Fruit fly (Drosophila melanogaster) whole organism, embryonic: ENCODE results near the gene Snx21.

Source experiments
- Aef1 ChIP-seq: fragments of 200-800 bp; sonication (Bioruptor generic); IDR thresholded peaks from 3 replicates; pipeline ENCODE4 v1.3.6; 2022; ENCODE audit warnings: missing biosample characterization, missing genetic modification characterization
- Antp ChIP-seq: fragments of 200-800 bp; sonication (Bioruptor generic); optimal IDR thresholded peaks from 3 replicates; lab custom pipeline; 2016; ENCODE audit warnings: missing biosample characterization, missing genetic modification characterization
- Awh ChIP-seq: fragments of 200-800 bp; sonication (Bioruptor generic); IDR thresholded peaks from 2 replicates; pipeline ENCODE4, ENCODE4 v1.3.6; 2022; ENCODE audit warnings: missing biosample characterization, missing genetic modification characterization
- BtbVII ChIP-seq: fragments of 200-800 bp; sonication (Bioruptor generic); optimal IDR thresholded peaks from 3 replicates; lab custom pipeline; 2017; ENCODE audit warnings: missing biosample characterization, mild to moderate bottlenecking, missing genetic modification characterization
- Bteb2 ChIP-seq: fragments of 200-800 bp; sonication (Bioruptor generic); optimal IDR thresholded peaks from 2 replicates; lab custom pipeline; 2016; ENCODE audit warnings: missing biosample characterization, missing genetic modification characterization
- C15 ChIP-seq: fragments of 200-800 bp; sonication (Bioruptor generic); IDR thresholded peaks from 3 replicates; pipeline ENCODE4 v1.3.6; 2022; ENCODE audit warnings: missing biosample characterization, missing genetic modification characterization
- CG10654 ChIP-seq: fragments of 200-800 bp; sonication (Bioruptor generic); optimal IDR thresholded peaks from 2 replicates; lab custom pipeline; 2016; ENCODE audit warnings: missing biosample characterization, missing genetic modification characterization
- CG10959 ChIP-seq: fragments of 200-800 bp; sonication (Bioruptor generic); IDR thresholded peaks from 2 replicates; pipeline ENCODE4 v1.3.6; 2022; ENCODE audit warnings: missing biosample characterization, missing genetic modification characterization
- CG15269 ChIP-seq: fragments of 200-800 bp; sonication (Bioruptor generic); optimal IDR thresholded peaks from 2 replicates; lab custom pipeline; 2018; ENCODE audit warnings: missing biosample characterization, mild to moderate bottlenecking, missing genetic modification characterization, moderate library complexity
- CG17568 ChIP-seq: fragments of 200-800 bp; sonication (Bioruptor generic); optimal IDR thresholded peaks from 2 replicates; lab custom pipeline; 2018; ENCODE audit warnings: missing biosample characterization, mild to moderate bottlenecking, missing genetic modification characterization, moderate library complexity
- CG18011 ChIP-seq: fragments of 200-800 bp; sonication (Bioruptor generic); optimal IDR thresholded peaks from 2 replicates; lab custom pipeline; 2017; ENCODE audit warnings: missing biosample characterization, missing genetic modification characterization, mild to moderate bottlenecking, moderate library complexity, missing genotype
- CG1832 ChIP-seq: fragments of 200-800 bp; sonication (Bioruptor generic); optimal IDR thresholded peaks from 2 replicates; lab custom pipeline; 2017; ENCODE audit warnings: missing biosample characterization, mild to moderate bottlenecking, missing genetic modification characterization, inconsistent platforms
- CG2116 ChIP-seq: fragments of 200-800 bp; sonication (Bioruptor generic); optimal IDR thresholded peaks from 3 replicates; lab custom pipeline; 2018; ENCODE audit warnings: missing biosample characterization, mild to moderate bottlenecking, missing genetic modification characterization
- CG31365 ChIP-seq: fragments of 200-800 bp; sonication (Bioruptor generic); optimal IDR thresholded peaks from 2 replicates; lab custom pipeline; 2018; ENCODE audit warnings: missing biosample characterization, mild to moderate bottlenecking, missing genetic modification characterization
- CG33213 ChIP-seq: fragments of 200-800 bp; sonication (Bioruptor generic); optimal IDR thresholded peaks from 3 replicates; lab custom pipeline; 2016; ENCODE audit warnings: missing biosample characterization, missing genetic modification characterization
- CG34422 ChIP-seq: fragments of 200-800 bp; sonication (Bioruptor generic); IDR thresholded peaks from 3 replicates; pipeline ENCODE4 v1.3.6; 2022; ENCODE audit warnings: missing biosample characterization, missing genetic modification characterization
- CG43689 ChIP-seq: fragments of 200-800 bp; sonication (Bioruptor generic); IDR thresholded peaks from 2 replicates; pipeline ENCODE4 v1.3.6; 2022; ENCODE audit warnings: missing biosample characterization, missing genetic modification characterization
- CG4854 ChIP-seq: fragments of 200-800 bp; sonication (Bioruptor generic); optimal IDR thresholded peaks from 2 replicates; lab custom pipeline; 2016; ENCODE audit warnings: missing biosample characterization, missing genetic modification characterization, inconsistent platforms
- CG6654 ChIP-seq: fragments of 200-800 bp; sonication (Bioruptor generic); optimal IDR thresholded peaks from 2 replicates; lab custom pipeline; 2017; ENCODE audit warnings: missing biosample characterization, mild to moderate bottlenecking, missing genetic modification characterization
- CG6854 ChIP-seq: fragments of 200-800 bp; sonication (Bioruptor generic); optimal IDR thresholded peaks from 3 replicates; lab custom pipeline; 2017; ENCODE audit warnings: missing biosample characterization, mild to moderate bottlenecking, missing genetic modification characterization
- CG7928 ChIP-seq: fragments of 200-800 bp; sonication (Bioruptor generic); optimal IDR thresholded peaks from 2 replicates; lab custom pipeline; 2017; ENCODE audit warnings: missing biosample characterization, mild to moderate bottlenecking, missing genetic modification characterization
- CG9727 ChIP-seq: fragments of 200-800 bp; sonication (Bioruptor generic); optimal IDR thresholded peaks from 3 replicates; lab custom pipeline; 2017; ENCODE audit warnings: missing biosample characterization, mild to moderate bottlenecking, missing genetic modification characterization
- CoRest ChIP-seq: fragments of 200-800 bp; sonication (Bioruptor generic); optimal IDR thresholded peaks from 3 replicates; lab custom pipeline; 2018; ENCODE audit warnings: missing biosample characterization, mild to moderate bottlenecking, missing genetic modification characterization, moderate library complexity
- D19B ChIP-seq: fragments of 200-800 bp; sonication (Bioruptor generic); optimal IDR thresholded peaks from 2 replicates; lab custom pipeline; 2017; ENCODE audit warnings: missing biosample characterization, mild to moderate bottlenecking, missing genetic modification characterization
- Deaf1 ChIP-seq: fragments of 200-800 bp; optimal IDR thresholded peaks from 3 replicates; lab custom pipeline; 2019; ENCODE audit warnings: missing biosample characterization, mild to moderate bottlenecking, missing genetic modification characterization, moderate library complexity
- Dfd ChIP-seq, 2 experiments: fragments of >200 bp; optimal IDR thresholded peaks; 2 replicates each; lab custom pipeline; 2017; ENCODE audit warnings: missing biosample characterization in 2 of 2, missing genetic modification characterization in 2 of 2
- Fer1 ChIP-seq: fragments of 200-800 bp; sonication (Bioruptor generic); optimal IDR thresholded peaks from 2 replicates; lab custom pipeline; 2017; ENCODE audit warnings: missing biosample characterization, mild to moderate bottlenecking, missing genetic modification characterization
- HLH3B ChIP-seq: fragments of 200-800 bp; sonication (Bioruptor generic); IDR thresholded peaks from 2 replicates; pipeline ENCODE4 v1.3.6; 2022; ENCODE audit warnings: missing biosample characterization, missing genetic modification characterization
- Hr3 ChIP-seq: fragments of 200-800 bp; sonication (Bioruptor generic); optimal IDR thresholded peaks from 3 replicates; lab custom pipeline; 2016; ENCODE audit warnings: missing biosample characterization, missing genetic modification characterization
- Ptx1 ChIP-seq: fragments of 200-800 bp; sonication (Bioruptor generic); IDR thresholded peaks from 2 replicates; pipeline ENCODE4 v1.3.6; 2022; ENCODE audit warnings: missing biosample characterization, missing genetic modification characterization
- Six4 ChIP-seq: fragments of 200-800 bp; sonication (Bioruptor generic); optimal IDR thresholded peaks from 2 replicates; lab custom pipeline; 2016; ENCODE audit warnings: missing biosample characterization, missing genetic modification characterization
- Sox100B ChIP-seq: fragments of 200-800 bp; sonication (Bioruptor generic); optimal IDR thresholded peaks from 3 replicates; lab custom pipeline; 2018; ENCODE audit warnings: missing biosample characterization, mild to moderate bottlenecking, missing genetic modification characterization
- Trl ChIP-seq, 3 experiments: fragments of >200 bp in 2 of 3; fragments of 200-800 bp in 1 of 3; sonication (Bioruptor generic) in 1 of 3; optimal IDR thresholded peaks; 2 replicates in 1 of 3; 3 replicates in 2 of 3; lab custom pipeline; 2016 to 2017; ENCODE audit warnings: missing biosample characterization in 1 of 3, missing genetic modification characterization in 1 of 3
- al ChIP-seq: fragments of 200-800 bp; sonication (Bioruptor generic); IDR thresholded peaks from 2 replicates; pipeline ENCODE4 v1.3.6; 2022; ENCODE audit warnings: missing biosample characterization, missing genetic modification characterization
- chif ChIP-seq, 2 experiments: fragments of 200-800 bp; sonication (Bioruptor generic); optimal IDR thresholded peaks; 3 replicates each; lab custom pipeline; 2016; ENCODE audit warnings: missing biosample characterization in 2 of 2, missing genetic modification characterization in 2 of 2
- disco-r ChIP-seq: fragments of 200-800 bp; sonication (Bioruptor generic); optimal IDR thresholded peaks from 2 replicates; lab custom pipeline; 2016; ENCODE audit warnings: missing biosample characterization, missing genetic modification characterization
- dmrt11E ChIP-seq: fragments of 200-800 bp; sonication (Bioruptor generic); optimal IDR thresholded peaks from 3 replicates; lab custom pipeline; 2018; ENCODE audit warnings: missing biosample characterization, mild to moderate bottlenecking, missing genetic modification characterization, moderate library complexity
- ftz-f1 ChIP-seq: fragments of 200-800 bp; sonication (Bioruptor generic); optimal IDR thresholded peaks from 2 replicates; lab custom pipeline; 2016; ENCODE audit warnings: missing biosample characterization, missing genetic modification characterization
- gcm2 ChIP-seq: fragments of 200-800 bp; sonication (Bioruptor generic); optimal IDR thresholded peaks from 2 replicates; lab custom pipeline; 2016; ENCODE audit warnings: missing biosample characterization, missing genetic modification characterization
- gsb ChIP-seq: fragments of 200-800 bp; sonication (Bioruptor generic); IDR thresholded peaks from 2 replicates; pipeline ENCODE4 v1.3.6; 2022; ENCODE audit warnings: missing biosample characterization, missing genetic modification characterization
- gt ChIP-seq: fragments of 200-800 bp; sonication (Bioruptor generic); IDR thresholded peaks from 2 replicates; pipeline ENCODE4 v1.3.6; 2022; ENCODE audit warnings: missing biosample characterization, missing genetic modification characterization
- luna ChIP-seq: fragments of 200-800 bp; sonication (Bioruptor generic); optimal IDR thresholded peaks from 2 replicates; lab custom pipeline; 2016; ENCODE audit warnings: missing biosample characterization, missing genetic modification characterization
- maf-S ChIP-seq: fragments of 200-800 bp; sonication (Bioruptor generic); optimal IDR thresholded peaks from 2 replicates; lab custom pipeline; 2016; ENCODE audit warnings: missing biosample characterization, missing genetic modification characterization
- mld ChIP-seq: fragments of 200-800 bp; sonication (Bioruptor generic); IDR thresholded peaks from 3 replicates; pipeline ENCODE4 v1.3.6; 2022; ENCODE audit warnings: missing biosample characterization, missing genetic modification characterization; ENCODE audit not compliant: partially characterized antibody
- pan ChIP-seq, 4 experiments: fragments of >200 bp in 3 of 4; fragments of 200-800 bp in 1 of 4; sonication (Bioruptor generic) in 1 of 4; optimal IDR thresholded peaks in 3 of 4; IDR thresholded peaks in 1 of 4; 2 replicates each; pipeline versions ENCODE4 v1.3.6 to Lab custom; 2017 to 2022; ENCODE audit warnings: missing biosample characterization in 2 of 4, missing genetic modification characterization in 2 of 4, mixed read lengths in 1 of 4
- sens ChIP-seq: fragments of 200-800 bp; sonication (Bioruptor generic); peaks from one replicate; lab custom pipeline; 2016; ENCODE audit warnings: missing biosample characterization, missing genetic modification characterization
- sens-2 ChIP-seq: fragments of 200-800 bp; sonication (Bioruptor generic); IDR thresholded peaks from 2 replicates; pipeline ENCODE4 v1.3.6; 2022; ENCODE audit warnings: missing biosample characterization, missing genetic modification characterization
- unc-4 ChIP-seq: fragments of 200-800 bp; sonication (Bioruptor generic); IDR thresholded peaks from 2 replicates; pipeline ENCODE4 v1.3.6; 2022; ENCODE audit warnings: missing biosample characterization, missing genetic modification characterization; ENCODE audit not compliant: partially characterized antibody

Snx21 gene

DNA sequence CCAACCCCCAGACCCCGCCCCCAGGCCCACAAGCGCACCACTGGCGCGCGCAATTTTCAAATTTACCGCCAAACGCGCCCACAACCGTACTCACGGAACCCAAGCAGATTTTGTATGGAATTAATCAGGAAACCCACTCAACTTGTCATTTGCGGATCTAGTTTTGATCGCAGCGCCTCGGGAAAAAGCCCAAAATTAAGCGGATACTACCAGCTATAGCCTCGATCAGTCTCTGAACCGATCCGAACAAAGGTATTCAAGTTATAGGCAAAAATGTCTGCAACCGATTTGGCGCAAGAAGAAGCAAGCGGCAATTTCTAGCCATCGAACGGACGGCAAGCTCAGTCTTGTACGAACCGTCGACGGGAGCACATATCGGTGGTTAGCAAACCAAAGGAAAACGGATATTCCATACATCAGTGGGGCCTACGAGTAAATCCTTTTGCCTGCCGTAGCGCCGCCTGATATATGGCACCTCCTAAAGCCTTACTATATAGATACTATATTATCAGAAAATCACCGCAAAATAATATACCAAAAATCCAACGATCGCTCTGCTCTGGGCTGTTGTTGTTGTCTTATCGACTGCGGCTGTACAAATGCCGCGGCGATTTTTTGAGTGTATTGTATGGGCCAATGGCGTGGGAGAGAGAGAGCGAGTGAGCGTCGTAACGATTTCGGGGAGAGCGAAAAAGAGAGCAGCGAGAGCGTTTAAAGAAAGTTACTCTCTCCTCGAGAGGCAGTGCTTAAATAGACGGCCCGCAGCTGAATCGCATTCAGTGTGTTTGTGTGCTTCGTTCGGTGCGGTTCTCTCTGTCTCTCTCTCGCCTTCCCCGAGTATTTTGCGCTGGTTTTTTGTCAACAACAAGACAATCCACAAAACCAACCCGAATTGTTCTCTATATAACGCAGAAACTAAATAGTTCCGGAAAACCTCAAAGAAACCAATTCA, 12.7 kb downstream of the Snx21 start, which contains the start of gene Pgk (continued):
- peak; percentile 3 for TF ChIP-seq CG4854 (GFP tag; lab: Kevin White, UChicago)
- peak; percentile 39 for TF ChIP-seq Bteb2 (GFP tag; lab: Kevin White, UChicago)
- peak; percentile 58 for TF ChIP-seq CG31365 (tag; lab: Kevin White, UChicago)
- TF ChIP-seq BtbVII (GFP tag; lab: Kevin White, UChicago) = peak; percentile 82
- no peak for TF ChIP-seq Awh (GFP tag; lab: Robert Waterston, UW)
- peak; percentile 15 for TF ChIP-seq CG7928 (GFP tag; lab: Kevin White, UChicago)
- peak; percentile 31 for TF ChIP-seq CoRest (tag; lab: Kevin White, UChicago)
- no peak for TF ChIP-seq Aef1 (GFP tag; lab: Robert Waterston, UW)
- no peak for TF ChIP-seq pan (optimal IDR thresholded peaks at IDR 0.05; lab: Kevin White, UChicago)
- no peak for TF ChIP-seq pan (GFP tag; optimal IDR thresholded peaks at IDR 0.05 in 1 of 2, IDR thresholded peaks at IDR 0.05 in 1 of 2)
- TF ChIP-seq C15 (GFP tag; lab: Robert Waterston, UW) = no peak
- TF ChIP-seq sens-2 (GFP tag; lab: Robert Waterston, UW) = no peak
- no peak for TF ChIP-seq CG1832 (GFP tag; lab: Kevin White, UChicago)
- peak; percentile 2 for TF ChIP-seq CG10654 (GFP tag; lab: Kevin White, UChicago)
- no peak for TF ChIP-seq CG34422 (GFP tag; lab: Robert Waterston, UW)
- peak; percentile 99 to 100 for TF ChIP-seq Trl (optimal IDR thresholded peaks at IDR 0.05; lab: Kevin White, UChicago)
- TF ChIP-seq Trl (GFP tag; optimal IDR thresholded peaks at IDR 0.05; lab: Kevin White, UChicago) = peak; percentile 91
- no peak for TF ChIP-seq mld (GFP tag; lab: Robert Waterston, UW)
- TF ChIP-seq Ptx1 (GFP tag; lab: Robert Waterston, UW) = no peak
- TF ChIP-seq CG2116 (GFP tag; lab: Kevin White, UChicago) = peak; percentile 29
- peak; percentile 94 for TF ChIP-seq sens (GFP tag; lab: Kevin White, UChicago)
- TF ChIP-seq CG43689 (GFP tag; lab: Robert Waterston, UW) = no peak
- TF ChIP-seq D19B (GFP tag; lab: Kevin White, UChicago) = no peak
- TF ChIP-seq ftz-f1 (GFP tag; lab: Kevin White, UChicago) = no peak
- no peak for TF ChIP-seq Hr3
- no peak for TF ChIP-seq CG6654 (GFP tag; lab: Kevin White, UChicago)
- peak; percentile 63 for TF ChIP-seq Deaf1 (tag; lab: Kevin White, UChicago)
- peak; percentile 80 for TF ChIP-seq CG6854 (GFP tag; lab: Kevin White, UChicago)
- peak; percentile 6 for TF ChIP-seq dmrt11E (tag; lab: Kevin White, UChicago)
- TF ChIP-seq gt (GFP tag; lab: Robert Waterston, UW) = no peak
- TF ChIP-seq Dfd (GFP tag; optimal IDR thresholded peaks at IDR 0.05; lab: Kevin White, UChicago) = no peak
- TF ChIP-seq CG18011 (GFP tag; lab: Kevin White, UChicago) = no peak
- TF ChIP-seq unc-4 (GFP tag; lab: Robert Waterston, UW) = no peak
- no peak for TF ChIP-seq HLH3B (GFP tag; lab: Robert Waterston, UW)
- peak; percentile 29 for TF ChIP-seq CG33213 (GFP tag; lab: Kevin White, UChicago)
- TF ChIP-seq CG17568 (GFP tag; lab: Kevin White, UChicago) = peak; percentile 80
- TF ChIP-seq Antp = peak; percentile 53
- peak; percentile 83 for TF ChIP-seq Fer1 (GFP tag; lab: Kevin White, UChicago)
- TF ChIP-seq Six4 = no peak
- TF ChIP-seq disco-r (GFP tag; lab: Kevin White, UChicago) = peak; percentile 3
- TF ChIP-seq gsb = no peak
- TF ChIP-seq CG9727 (GFP tag; lab: Kevin White, UChicago) = peak; percentile 49
- TF ChIP-seq Sox100B (GFP tag; lab: Kevin White, UChicago) = peak; percentile 75
- TF ChIP-seq chif (GFP tag; optimal IDR thresholded peaks at IDR 0.05; lab: Kevin White, UChicago) = peak in 1 of 2 experiments; percentile 8
- peak; percentile 56 for TF ChIP-seq CG15269
- TF ChIP-seq al = no peak
- TF ChIP-seq maf-S = no peak
- TF ChIP-seq luna (GFP tag; lab: Kevin White, UChicago) = no peak
- peak; percentile 16 for TF ChIP-seq gcm2 (GFP tag; lab: Kevin White, UChicago)
- TF ChIP-seq CG10959 (GFP tag; lab: Robert Waterston, UW) = no peak
